Fruit fly (Drosophila melanogaster) ovary, adult (tissue): Measurements from ENCODE around the gene cup.

Experiments
- CG17801 ChIP-seq: fragments of 200-800 bp; optimal IDR thresholded peaks from 2 replicates; lab custom pipeline; 2019; ENCODE audit warnings: missing biosample characterization, mild to moderate bottlenecking, missing genetic modification characterization, moderate library complexity; ENCODE audit not compliant: partially characterized antibody

The cup gene

dm6 chr2L:6663562-6664051, at the start of gene cup, which contains the start of the genes CG13771 and CG34310:
TSS of gene cup (plus strand) at chr2L:6663664.
TSS of gene CG13771 (minus strand) at chr2L:6663612.
TSS of gene CG34310 (plus strand) at chr2L:6663664.
- TF ChIP-seq CG17801 = no peak

- TF ChIP-seq CG17801 = no peak
Observed at dm6 chr2L:6614229-6614935, 49.1 kb upstream of the cup start.

- no peak for TF ChIP-seq CG17801
Observed at dm6 chr2L:6621600-6621999, 41.9 kb upstream of the cup start, which contains the start of gene DIP-iota. TSS of gene DIP-iota (minus strand) at chr2L:6621700.

- TF ChIP-seq CG17801 = peak; percentile 15
Observed at dm6 chr2L:6622031-6622430, 41.4 kb upstream of the cup start.

dm6 chr2L:6622642-6623162, 40.8 kb upstream of the cup start, which contains the start of gene CG34345:
TSS of gene CG34345 (plus strand) at chr2L:6623112.
- no peak for TF ChIP-seq CG17801

- no peak for TF ChIP-seq CG17801
Observed at dm6 chr2L:6632307-6632706, 31.2 kb upstream of the cup start, which contains the start of gene Oatp26F. TSS of gene Oatp26F (minus strand) at chr2L:6632407.

dm6 chr2L:6643218-6643756, 20.2 kb upstream of the cup start:
- TF ChIP-seq CG17801 = no peak

- peak; percentile 80 for TF ChIP-seq CG17801
Observed at dm6 chr2L:6644421-6645059, 18.9 kb upstream of the cup start.

- TF ChIP-seq CG17801 = peak; percentile 92
Observed at dm6 chr2L:6647103-6647711, 16.3 kb upstream of the cup start.

dm6 chr2L:6648163-6648628, 15.3 kb upstream of the cup start:
- peak; percentile 90 for TF ChIP-seq CG17801

- no peak for TF ChIP-seq CG17801
Observed at dm6 chr2L:6649085-6649754, 14.2 kb upstream of the cup start, which contains the start of the genes CG31635 and Tango1. TSS of gene CG31635 (minus strand) at chr2L:6649114. TSS of gene Tango1 (plus strand) at chr2L:6649388.

dm6 chr2L:6656264-6656676, 7.2 kb upstream of the cup start, which contains the start of gene CG31633:
TSS of gene CG31633 (minus strand) at chr2L:6656321.
- no peak for TF ChIP-seq CG17801

dm6 chr2L:6657969-6658748, 5.3 kb upstream of the cup start, which contains the start of the genes CG31636 and Ube4A:
TSS of gene CG31636 (minus strand) at chr2L:6658152.
TSS of gene Ube4A (plus strand) at chr2L:6658517.
- no peak for TF ChIP-seq CG17801

- peak; percentile 39 for TF ChIP-seq CG17801
Observed at dm6 chr2L:6667719-6668325, 4.4 kb downstream of the cup start, which contains the start of gene Galt. TSS of gene Galt (minus strand) at chr2L:6668033.
